Worm (Caenorhabditis elegans): ENCODE data around the gene nex-3.
"Not testable (repeated sequence)": the region's sequence is repeated elsewhere in the genome, so short reads cannot be mapped to it uniquely, and the experiment has no call there.

nex-3 gene

DNA sequence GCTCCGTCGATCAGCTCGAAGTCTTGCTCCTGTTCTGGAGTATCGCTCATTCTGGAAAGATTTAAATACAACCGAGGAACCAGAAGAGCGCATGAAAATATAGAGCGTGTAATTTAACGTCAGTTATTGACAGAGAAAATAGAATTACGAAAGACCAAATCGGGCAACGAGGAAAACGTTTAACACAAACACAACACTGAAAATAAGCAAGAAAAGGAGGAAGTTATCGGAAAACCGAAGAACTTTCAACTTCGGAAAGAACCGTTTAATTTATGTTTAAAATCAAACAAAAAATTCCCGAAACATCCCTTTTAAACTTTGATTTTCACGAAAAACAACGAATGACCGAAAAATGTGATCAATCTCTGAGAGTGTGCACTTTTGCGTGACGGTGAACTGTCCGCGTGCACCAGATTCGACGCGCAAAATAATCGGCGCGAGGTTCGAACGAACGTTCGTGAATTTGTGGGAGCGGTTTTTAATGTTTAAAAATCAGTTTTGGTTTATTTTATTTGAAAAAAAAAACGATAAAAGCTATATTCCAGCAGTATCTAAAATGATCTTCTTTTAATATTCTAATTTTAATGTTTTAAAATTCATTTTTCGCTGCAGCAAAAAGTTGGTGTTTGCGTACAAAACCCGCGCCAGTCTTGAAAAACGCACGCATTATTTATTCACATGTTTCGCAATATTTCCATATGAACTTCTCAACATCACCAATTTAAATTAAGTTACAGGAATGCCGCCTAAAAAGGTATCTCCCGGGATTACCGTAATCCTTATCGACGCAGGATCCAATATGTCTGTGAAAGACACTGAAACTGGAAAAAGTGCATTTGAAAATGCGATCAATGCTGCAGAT, 22.5 kb upstream of the nex-3 start, which contains the start of the genes R07E5.7 and cku-80:
Gene R07E5.7 (minus strand): TSS at position 51 of the 862 bp plus-strand sequence.
Gene cku-80 (plus strand): TSS at position 732 of the 862 bp plus-strand sequence.
- TF ChIP-seq C34F6.9 (tag; optimal IDR thresholded peaks at IDR 0.05) (peak; percentile 73), ztf-4 (tag; optimal IDR thresholded peaks at IDR 0.05) (no peak), unc-55 (GFP tag; optimal IDR thresholded peaks at IDR 0.05) (peak; percentile 62), ama-1 (optimal IDR thresholded peaks at IDR 0.05) (peak; percentile 48), lin-13 (GFP tag; optimal IDR thresholded peaks at IDR 0.05) (peak; percentile 52), sem-4 (tag; optimal IDR thresholded peaks at IDR 0.05) (no peak), gmeb-1 (tag; optimal IDR thresholded peaks at IDR 0.05) (peak; percentile 88), alr-1 (tag; optimal IDR thresholded peaks at IDR 0.05) (no peak), snpc-4 (tag; optimal IDR thresholded peaks at IDR 0.05) (peak; percentile 58), fos-1 (tag; optimal IDR thresholded peaks at IDR 0.05) (no peak), mab-5 (tag; optimal IDR thresholded peaks at IDR 0.05) (peak; percentile 6), peb-1 (tag; optimal IDR thresholded peaks at IDR 0.05) (no peak), ztf-1 (GFP tag; conservative IDR thresholded peaks at IDR 0.05) (no peak), nhr-129 (tag; optimal IDR thresholded peaks at IDR 0.05) (peak; percentile 38), mdl-1 (tag; optimal IDR thresholded peaks at IDR 0.05) (no peak), sma-3 (GFP tag; optimal IDR thresholded peaks at IDR 0.05) (peak; percentile 67), sma-9 (GFP tag; optimal IDR thresholded peaks at IDR 0.05) (peak; percentile 61), sma-9 (tag; optimal IDR thresholded peaks at IDR 0.05) (no peak), nhr-25 (tag; optimal IDR thresholded peaks at IDR 0.05) (peak; percentile 20), lin-11 (tag; optimal IDR thresholded peaks at IDR 0.05) (peak; percentile 43), Y55F3AM.14 (GFP tag; optimal IDR thresholded peaks at IDR 0.05) (no peak), R02D3.7 (tag; optimal IDR thresholded peaks at IDR 0.05) (no peak), F13H6.1 (tag; optimal IDR thresholded peaks at IDR 0.05) (peak; percentile 59), lsy-2 (tag; optimal IDR thresholded peaks at IDR 0.05) (peak; percentile 61 to 82), crh-2 (tag; optimal IDR thresholded peaks at IDR 0.05) (peak; percentile 66), nhr-21 (tag; optimal IDR thresholded peaks at IDR 0.05) (peak; percentile 38), ztf-11 (tag; optimal IDR thresholded peaks at IDR 0.05) (no peak), ZK546.5 (tag; optimal IDR thresholded peaks at IDR 0.05) (no peak), zag-1 (tag; optimal IDR thresholded peaks at IDR 0.05) (no peak), mbf-1 (tag; optimal IDR thresholded peaks at IDR 0.05) (no peak)

DNA sequence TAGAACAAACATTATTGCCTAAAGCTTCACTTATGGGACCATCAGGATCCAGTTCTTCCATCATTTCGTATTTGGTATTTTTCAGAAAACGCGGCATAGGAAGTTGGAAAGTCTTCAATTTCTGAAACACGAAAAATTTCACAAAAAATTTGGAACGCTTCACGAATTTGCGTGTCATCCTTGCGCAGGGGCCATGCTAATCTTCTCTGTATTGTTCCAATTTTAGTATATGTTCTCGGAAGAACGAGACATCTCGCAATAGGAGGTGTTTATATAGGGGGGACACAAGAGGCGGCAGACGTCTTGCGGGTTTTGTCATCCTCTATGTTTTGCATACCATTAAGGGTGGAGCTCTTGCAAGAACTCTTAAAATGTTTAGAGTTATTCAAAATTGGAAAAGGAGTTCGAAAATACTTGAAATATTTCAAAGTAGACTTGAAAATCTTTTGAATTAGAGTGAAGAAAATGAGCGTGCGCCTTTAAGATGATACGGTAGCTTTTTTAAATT, 15.1 kb upstream of the nex-3 start:
- peak; percentile 95 for TF ChIP-seq snpc-4 (tag; optimal IDR thresholded peaks at IDR 0.05)
- peak; percentile 13 for TF ChIP-seq sma-9 (GFP tag; optimal IDR thresholded peaks at IDR 0.05)
- not testable (repeated sequence) for TF ChIP-seq sma-9 (tag; optimal IDR thresholded peaks at IDR 0.05)
- peak; percentile 37 to 44 for TF ChIP-seq lsy-2 (tag; optimal IDR thresholded peaks at IDR 0.05)

DNA sequence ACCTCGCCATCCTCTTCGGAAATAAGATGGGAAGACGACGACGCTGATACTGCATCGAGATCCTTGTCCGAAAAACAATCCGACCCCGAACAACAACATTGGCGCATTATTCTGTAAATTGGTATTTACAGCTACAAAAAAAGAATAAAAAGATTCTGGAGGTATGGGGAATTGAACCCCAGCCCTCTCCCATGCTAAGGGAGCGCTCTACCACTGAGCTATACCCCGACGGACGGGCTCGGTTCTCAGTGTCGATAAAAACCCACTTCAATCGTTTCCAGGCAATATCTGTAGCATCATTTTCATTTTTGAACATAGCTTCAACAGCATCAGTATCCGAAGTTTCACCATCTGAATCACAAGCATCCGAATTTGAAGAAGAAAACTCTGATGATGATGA, 13.1 kb upstream of the nex-3 start:
- TF ChIP-seq aly-2 (tag; optimal IDR thresholded peaks at IDR 0.05) (no peak), unc-55 (GFP tag; optimal IDR thresholded peaks at IDR 0.05) (peak; percentile 11), nhr-129 (tag; optimal IDR thresholded peaks at IDR 0.05) (peak; percentile 14), ztf-1 (GFP tag; conservative IDR thresholded peaks at IDR 0.05) (no peak)

- TF ChIP-seq sem-4 (tag; optimal IDR thresholded peaks at IDR 0.05) (no peak), fos-1 (tag; optimal IDR thresholded peaks at IDR 0.05) (no peak), ama-1 (optimal IDR thresholded peaks at IDR 0.05) (no peak), Y55F3AM.14 (GFP tag; optimal IDR thresholded peaks at IDR 0.05) (no peak), mbf-1 (tag; optimal IDR thresholded peaks at IDR 0.05) (no peak), unc-62 (GFP tag; optimal IDR thresholded peaks at IDR 0.05) (no peak), mab-5 (tag; optimal IDR thresholded peaks at IDR 0.05) (no peak), peb-1 (tag; optimal IDR thresholded peaks at IDR 0.05) (no peak), elt-1 (tag; optimal IDR thresholded peaks at IDR 0.05) (no peak), egl-27 (tag; optimal IDR thresholded peaks at IDR 0.05) (no peak), blmp-1 (tag; optimal IDR thresholded peaks at IDR 0.05; ENCODE audit: insufficient read depth) (no peak), ztf-11 (tag; optimal IDR thresholded peaks at IDR 0.05) (no peak), crh-2 (tag; optimal IDR thresholded peaks at IDR 0.05) (no peak), nhr-12 (tag; optimal IDR thresholded peaks at IDR 0.05) (no peak), lsy-2 (tag; optimal IDR thresholded peaks at IDR 0.05) (no peak), nhr-21 (tag; optimal IDR thresholded peaks at IDR 0.05) (no peak), nhr-129 (tag; optimal IDR thresholded peaks at IDR 0.05) (no peak), sma-9 (GFP tag; optimal IDR thresholded peaks at IDR 0.05) (no peak), sma-9 (tag; optimal IDR thresholded peaks at IDR 0.05) (no peak), nhr-237 (tag; optimal IDR thresholded peaks at IDR 0.05) (no peak), elt-3 (tag; optimal IDR thresholded peaks at IDR 0.05) (no peak)
These were observed 12.5 kb upstream of the nex-3 start, which contains the start of gene C28A5.6 for ce11 chrIII:4429402-4429801. Gene C28A5.6, minus strand, starts transcription at chrIII:4429502.

Data from whole organism, L2 larva.